Fruit fly (Drosophila melanogaster) whole organism, prepupa: Measurements from ENCODE around the gene brn.

Experiments
- CG11762 ChIP-seq: fragments of 200-800 bp; sonication (Bioruptor generic); optimal IDR thresholded peaks from 3 replicates; lab custom pipeline; 2016; ENCODE audit warnings: missing biosample characterization, missing genetic modification characterization; ENCODE audit not compliant: insufficient read depth
- CG6163 ChIP-seq: fragments of 200-800 bp; sonication (Bioruptor generic); IDR thresholded peaks from 3 replicates; pipeline ENCODE4 v1.3.6; 2022; ENCODE audit warnings: missing biosample characterization, missing genetic modification characterization
- CG6276 ChIP-seq: fragments of 200-800 bp; sonication (Bioruptor generic); optimal IDR thresholded peaks from 2 replicates; lab custom pipeline; 2017; ENCODE audit warnings: missing biosample characterization, mild to moderate bottlenecking, missing genetic modification characterization
- Lpt ChIP-seq: fragments of 200-800 bp; sonication (Bioruptor generic); optimal IDR thresholded peaks from 3 replicates; lab custom pipeline; 2016; ENCODE audit warnings: missing biosample characterization, missing genetic modification characterization
- OdsH ChIP-seq: fragments of 200-800 bp; sonication (Bioruptor generic); optimal IDR thresholded peaks from 3 replicates; lab custom pipeline; 2016; ENCODE audit warnings: missing biosample characterization, missing genetic modification characterization
- Sox15 ChIP-seq: fragments of 200-800 bp; sonication (Bioruptor generic); optimal IDR thresholded peaks from 3 replicates; lab custom pipeline; 2016; ENCODE audit warnings: missing biosample characterization, missing genetic modification characterization
- fd85E ChIP-seq: fragments of 200-800 bp; sonication (Bioruptor generic); optimal IDR thresholded peaks from 3 replicates; lab custom pipeline; 2016; ENCODE audit warnings: missing biosample characterization, missing genetic modification characterization
- salr ChIP-seq, 2 experiments: fragments of 200-800 bp; sonication (Bioruptor generic); optimal IDR thresholded peaks; 3 replicates each; lab custom pipeline; 2016 to 2018; ENCODE audit warnings: missing biosample characterization in 2 of 2, missing genetic modification characterization in 2 of 2, mild to moderate bottlenecking in 1 of 2
- vri ChIP-seq: fragments of 200-800 bp; sonication (Bioruptor generic); optimal IDR thresholded peaks from 3 replicates; lab custom pipeline; 2016; ENCODE audit warnings: missing biosample characterization, mild to moderate bottlenecking, missing genetic modification characterization

dm6 chrX:4104132-4104531 lies at the start of gene brn, which contains the start of gene Xpac:
- no peak for TF ChIP-seq OdsH
- TF ChIP-seq CG11762: no peak
- TF ChIP-seq fd85E (GFP tag; lab: Kevin White, UChicago): no peak
- no peak for TF ChIP-seq salr (GFP tag; optimal IDR thresholded peaks at IDR 0.05; lab: Kevin White, UChicago)
- no peak for TF ChIP-seq CG6163 (GFP tag; lab: Robert Waterston, UW)
- no peak for TF ChIP-seq CG6276 (GFP tag; lab: Kevin White, UChicago)
- no peak for TF ChIP-seq Lpt (GFP tag; lab: Kevin White, UChicago)
- TF ChIP-seq Sox15 (GFP tag; lab: Kevin White, UChicago): no peak
- TF ChIP-seq vri (GFP tag; lab: Kevin White, UChicago): no peak
